Fruit fly (Drosophila melanogaster) whole organism, embryonic: Measurements from ENCODE around the gene CG11436.

ENCODE experiments used
- Adf1 ChIP-seq: fragments of 200-800 bp; sonication (Bioruptor generic); IDR thresholded peaks from 2 replicates; pipeline ENCODE4 v1.3.6; 2022; ENCODE audit warnings: missing biosample characterization, missing genetic modification characterization
- Atf-2 ChIP-seq: fragments of 200-800 bp; sonication (Bioruptor generic); optimal IDR thresholded peaks from 2 replicates; lab custom pipeline; 2016; ENCODE audit warnings: missing biosample characterization, missing genetic modification characterization
- BEAF-32 ChIP-seq: fragments of 200-800 bp; sonication (Bioruptor generic); optimal IDR thresholded peaks from 3 replicates; lab custom pipeline; 2017; ENCODE audit warnings: missing biosample characterization, missing genetic modification characterization, mild to moderate bottlenecking, moderate library complexity, missing genetic modification reagents
- Blimp-1 ChIP-seq: fragments of 200-800 bp; sonication (Bioruptor generic); optimal IDR thresholded peaks from 3 replicates; lab custom pipeline; 2018; ENCODE audit warnings: missing biosample characterization, missing genetic modification characterization, mild to moderate bottlenecking, moderate library complexity, missing genetic modification reagents
- CG10543 ChIP-seq: fragments of 200-800 bp; sonication (Bioruptor generic); optimal IDR thresholded peaks from 3 replicates; lab custom pipeline; 2017; ENCODE audit warnings: missing biosample characterization, mild to moderate bottlenecking, missing genetic modification characterization, moderate library complexity
- CG11456 ChIP-seq: fragments of 200-800 bp; sonication (Bioruptor generic); IDR thresholded peaks from 3 replicates; pipeline ENCODE4 v1.3.6; 2022; ENCODE audit warnings: missing biosample characterization, missing genetic modification characterization
- CG12769 ChIP-seq: fragments of 200-800 bp; sonication (Bioruptor generic); optimal IDR thresholded peaks from 2 replicates; lab custom pipeline; 2019; ENCODE audit warnings: missing biosample characterization, mild to moderate bottlenecking, missing genetic modification characterization, moderate library complexity
- CG15073 ChIP-seq: fragments of 200-800 bp; sonication (Bioruptor generic); optimal IDR thresholded peaks from 2 replicates; lab custom pipeline; 2016; ENCODE audit warnings: missing biosample characterization, missing genetic modification characterization
- CG15514 ChIP-seq: fragments of 200-800 bp; sonication (Bioruptor generic); optimal IDR thresholded peaks from 3 replicates; lab custom pipeline; 2017; ENCODE audit warnings: missing biosample characterization, missing genetic modification characterization, mild to moderate bottlenecking, moderate library complexity, missing genetic modification reagents
- CG15601 ChIP-seq: fragments of 200-800 bp; sonication (Bioruptor generic); optimal IDR thresholded peaks from 3 replicates; lab custom pipeline; 2019; ENCODE audit warnings: missing biosample characterization, mild to moderate bottlenecking, missing genetic modification characterization, moderate library complexity
- CG17802 ChIP-seq: fragments of 200-800 bp; sonication (Bioruptor generic); optimal IDR thresholded peaks from 2 replicates; lab custom pipeline; 2018; ENCODE audit warnings: missing biosample characterization, mild to moderate bottlenecking, missing genetic modification characterization, moderate library complexity
- CG18619 ChIP-seq: fragments of 200-800 bp; sonication (Bioruptor generic); optimal IDR thresholded peaks from 3 replicates; lab custom pipeline; 2017; ENCODE audit warnings: missing biosample characterization, mild to moderate bottlenecking, missing genetic modification characterization
- CG2199 ChIP-seq: fragments of 200-800 bp; sonication (Bioruptor generic); IDR thresholded peaks from 3 replicates; pipeline ENCODE4 v1.3.6; 2022; ENCODE audit warnings: missing biosample characterization, missing genetic modification characterization
- CG32767 ChIP-seq: fragments of 200-800 bp; sonication (Bioruptor generic); IDR thresholded peaks from 2 replicates; pipeline ENCODE4 v1.3.6; 2022; ENCODE audit warnings: missing biosample characterization, missing genetic modification characterization
- CG3838 ChIP-seq: fragments of 200-800 bp; sonication (Bioruptor generic); optimal IDR thresholded peaks from 3 replicates; lab custom pipeline; 2016; ENCODE audit warnings: missing biosample characterization, missing genetic modification characterization
- CG4854 ChIP-seq: fragments of 200-800 bp; sonication (Bioruptor generic); optimal IDR thresholded peaks from 2 replicates; lab custom pipeline; 2016; ENCODE audit warnings: missing biosample characterization, missing genetic modification characterization, inconsistent platforms
- CG7271 ChIP-seq: fragments of 200-800 bp; sonication (Bioruptor generic); optimal IDR thresholded peaks from 2 replicates; lab custom pipeline; 2018; ENCODE audit warnings: missing biosample characterization, mild to moderate bottlenecking, missing genetic modification characterization, moderate library complexity
- CG8924 ChIP-seq: fragments of 200-800 bp; optimal IDR thresholded peaks from 3 replicates; lab custom pipeline; 2019; ENCODE audit warnings: missing biosample characterization, mild to moderate bottlenecking, missing genetic modification characterization, moderate library complexity
- CHES-1-like ChIP-seq: fragments of 200-800 bp; sonication (Bioruptor generic); optimal IDR thresholded peaks from 2 replicates; lab custom pipeline; 2016; ENCODE audit warnings: missing biosample characterization, missing genetic modification characterization
- Deaf1 ChIP-seq: fragments of 200-800 bp; optimal IDR thresholded peaks from 3 replicates; lab custom pipeline; 2019; ENCODE audit warnings: missing biosample characterization, mild to moderate bottlenecking, missing genetic modification characterization, moderate library complexity
- Doc2 ChIP-seq: fragments of 200-800 bp; sonication (Bioruptor generic); IDR thresholded peaks from 2 replicates; pipeline ENCODE4 v1.3.6; 2022; ENCODE audit warnings: missing biosample characterization, missing genetic modification characterization
- Ets65A ChIP-seq: fragments of 200-800 bp; sonication (Bioruptor generic); peaks from one replicate; lab custom pipeline; 2016; ENCODE audit warnings: missing biosample characterization, missing genetic modification characterization
- HLH3B ChIP-seq: fragments of 200-800 bp; sonication (Bioruptor generic); IDR thresholded peaks from 2 replicates; pipeline ENCODE4 v1.3.6; 2022; ENCODE audit warnings: missing biosample characterization, missing genetic modification characterization
- Lim3 ChIP-seq: fragments of 200-800 bp; sonication (Bioruptor generic); IDR thresholded peaks from 2 replicates; pipeline ENCODE4 v1.3.6; 2022; ENCODE audit warnings: missing biosample characterization, missing genetic modification characterization
- Med ChIP-seq: fragments of 200-800 bp; sonication (Bioruptor generic); peaks from one replicate; lab custom pipeline; 2016; ENCODE audit warnings: missing biosample characterization, missing genetic modification characterization, mild to moderate bottlenecking, inconsistent platforms, moderate library complexity
- Nf-YA ChIP-seq: fragments of 200-800 bp; sonication (Bioruptor generic); IDR thresholded peaks from 2 replicates; pipeline ENCODE4 v1.3.6; 2022; ENCODE audit warnings: missing biosample characterization, missing genetic modification characterization
- Nf-YB ChIP-seq: fragments of 200-800 bp; sonication (Bioruptor generic); optimal IDR thresholded peaks from 3 replicates; lab custom pipeline; 2019; ENCODE audit warnings: missing biosample characterization, mild to moderate bottlenecking, missing genetic modification characterization, moderate library complexity
- Nf-YC ChIP-seq: fragments of 200-800 bp; optimal IDR thresholded peaks from 3 replicates; lab custom pipeline; 2019; ENCODE audit warnings: missing biosample characterization, mild to moderate bottlenecking, missing genetic modification characterization, moderate library complexity
- Side ChIP-seq: fragments of 200-800 bp; sonication (Bioruptor generic); optimal IDR thresholded peaks from 2 replicates; lab custom pipeline; 2016; ENCODE audit warnings: missing biosample characterization, missing genetic modification characterization
- Trl ChIP-seq, 3 experiments: fragments of >200 bp in 2 of 3; fragments of 200-800 bp in 1 of 3; sonication (Bioruptor generic) in 1 of 3; optimal IDR thresholded peaks; 2 replicates in 1 of 3; 3 replicates in 2 of 3; lab custom pipeline; 2016 to 2017; ENCODE audit warnings: missing biosample characterization in 1 of 3, missing genetic modification characterization in 1 of 3
- abd-A ChIP-seq: fragments of 200-800 bp; sonication (Bioruptor generic); optimal IDR thresholded peaks from 3 replicates; lab custom pipeline; 2019; ENCODE audit warnings: missing biosample characterization, mild to moderate bottlenecking, missing genetic modification characterization, moderate library complexity
- ara ChIP-seq: fragments of 200-800 bp; sonication (Bioruptor generic); IDR thresholded peaks from 2 replicates; pipeline ENCODE4 v1.3.6; 2022; ENCODE audit warnings: missing biosample characterization, missing genetic modification characterization
- ato ChIP-seq: fragments of 200-800 bp; sonication (Bioruptor generic); IDR thresholded peaks from 2 replicates; pipeline ENCODE4 v1.3.6; 2022; ENCODE audit warnings: missing biosample characterization, missing genetic modification characterization; ENCODE audit not compliant: partially characterized antibody
- cg ChIP-seq: fragments of 200-800 bp; sonication (Bioruptor generic); optimal IDR thresholded peaks from 3 replicates; lab custom pipeline; 2019; ENCODE audit warnings: missing biosample characterization, mild to moderate bottlenecking, missing genetic modification characterization, moderate library complexity
- chinmo ChIP-seq: fragments of 200-800 bp; sonication (Bioruptor generic); IDR thresholded peaks from 4 replicates; pipeline ENCODE4 v1.3.6; 2022; ENCODE audit warnings: missing biosample characterization, missing genetic modification characterization; ENCODE audit not compliant: partially characterized antibody
- corto ChIP-seq: fragments of 200-800 bp; sonication (Bioruptor generic); optimal IDR thresholded peaks from 2 replicates; lab custom pipeline; 2016; ENCODE audit warnings: missing biosample characterization, mild to moderate bottlenecking, missing genetic modification characterization, moderate library complexity
- eve ChIP-seq, 2 experiments: fragments of >200 bp; optimal IDR thresholded peaks; 2 replicates each; lab custom pipeline; 2017; ENCODE audit warnings: missing biosample characterization in 2 of 2, missing genetic modification characterization in 2 of 2
- gcm ChIP-seq: fragments of 200-800 bp; sonication (Bioruptor generic); optimal IDR thresholded peaks from 2 replicates; lab custom pipeline; 2019; ENCODE audit warnings: missing biosample characterization, mild to moderate bottlenecking, missing genetic modification characterization, moderate library complexity
- grn ChIP-seq: fragments of 200-800 bp; sonication (Bioruptor generic); optimal IDR thresholded peaks from 3 replicates; lab custom pipeline; 2017; ENCODE audit warnings: missing biosample characterization, missing genetic modification characterization
- kni ChIP-seq: fragments of 200-800 bp; sonication (Bioruptor generic); optimal IDR thresholded peaks from 3 replicates; lab custom pipeline; 2017; ENCODE audit warnings: mild to moderate bottlenecking, missing biosample characterization, missing genetic modification reagents, missing genetic modification characterization
- knrl ChIP-seq: fragments of 200-800 bp; sonication (Bioruptor generic); IDR thresholded peaks from 3 replicates; pipeline ENCODE4 v1.3.6; 2022; ENCODE audit warnings: missing biosample characterization, missing genetic modification characterization; ENCODE audit not compliant: partially characterized antibody
- lmd ChIP-seq: fragments of 200-800 bp; sonication (Bioruptor generic); IDR thresholded peaks from 2 replicates; pipeline ENCODE4 v1.3.6; 2022; ENCODE audit warnings: missing biosample characterization, missing genetic modification characterization
- pb ChIP-seq: fragments of 200-800 bp; sonication (Bioruptor generic); optimal IDR thresholded peaks from 3 replicates; lab custom pipeline; 2016; ENCODE audit warnings: missing biosample characterization, missing genetic modification characterization
- phol ChIP-seq: fragments of 200-800 bp; sonication (Bioruptor generic); optimal IDR thresholded peaks from 3 replicates; lab custom pipeline; 2018; ENCODE audit warnings: missing biosample characterization, mild to moderate bottlenecking, missing genetic modification characterization, moderate library complexity
- sqz ChIP-seq: fragments of 200-800 bp; sonication (Bioruptor generic); optimal IDR thresholded peaks from 3 replicates; lab custom pipeline; 2018; ENCODE audit warnings: missing biosample characterization, mild to moderate bottlenecking, missing genetic modification characterization
- tll ChIP-seq, 2 experiments: fragments of 200-800 bp in 1 of 2; fragments of >200 bp in 1 of 2; sonication (Bioruptor generic) in 1 of 2; optimal IDR thresholded peaks; 2 replicates each; lab custom pipeline; 2017 to 2019; ENCODE audit warnings: missing biosample characterization in 2 of 2, missing genetic modification characterization in 2 of 2, mild to moderate bottlenecking in 1 of 2, moderate library complexity in 1 of 2
- unpg ChIP-seq: fragments of 200-800 bp; sonication (Bioruptor generic); optimal IDR thresholded peaks from 3 replicates; lab custom pipeline; 2018; ENCODE audit warnings: missing biosample characterization, mild to moderate bottlenecking, missing genetic modification characterization, moderate library complexity
- vfl ChIP-seq: fragments of 200-800 bp; sonication (Bioruptor generic); optimal IDR thresholded peaks from 2 replicates; lab custom pipeline; 2016; ENCODE audit warnings: missing biosample characterization, missing genetic modification characterization
- zfh1 ChIP-seq: fragments of 200-800 bp; sonication (Bioruptor generic); IDR thresholded peaks from 3 replicates; pipeline ENCODE4 v1.3.6; 2022; ENCODE audit warnings: missing biosample characterization, missing genetic modification characterization

The CG11436 gene

DNA sequence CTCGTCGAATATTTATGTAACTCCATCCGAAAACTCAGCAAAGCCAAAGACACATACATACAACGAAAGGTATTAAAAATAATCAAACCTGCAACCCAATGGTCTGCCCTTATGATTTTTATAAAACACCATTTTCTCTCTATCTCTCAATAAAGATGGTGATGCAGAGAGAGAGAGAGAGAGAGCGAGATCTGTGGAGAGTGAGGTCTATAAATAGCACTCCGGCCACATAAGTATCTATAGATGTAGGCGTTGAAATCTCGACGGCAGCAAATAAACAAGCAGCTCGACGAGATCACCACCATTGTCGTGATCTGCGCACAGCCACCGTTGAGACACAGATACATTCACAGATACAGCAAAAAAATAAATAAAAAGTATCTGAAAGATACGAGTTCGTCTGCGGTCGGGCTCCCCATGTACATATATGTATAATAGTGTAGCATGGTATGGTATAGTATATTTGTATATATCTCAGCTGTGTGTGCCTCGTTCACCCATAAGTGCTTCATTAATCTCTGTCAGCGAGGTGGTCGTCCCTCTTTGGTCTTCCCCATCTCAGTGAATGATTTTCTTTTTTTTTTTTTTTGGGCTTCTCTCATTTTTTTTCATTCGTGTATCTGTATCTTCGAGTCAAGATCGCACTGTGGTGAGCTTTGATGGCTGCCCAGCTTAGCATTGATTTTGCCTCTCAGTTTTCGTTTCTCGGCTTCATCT lies 44.9 kb upstream of the CG11436 start:
- TF ChIP-seq pb (GFP tag; lab: Kevin White, UChicago), result no peak
- peak; percentile 32 for TF ChIP-seq gcm (GFP tag; lab: Kevin White, UChicago)
- TF ChIP-seq Deaf1 (tag; lab: Kevin White, UChicago), result peak; percentile 51
- peak; percentile 11 for TF ChIP-seq CG12769 (tag; lab: Kevin White, UChicago)
- TF ChIP-seq phol (tag; lab: Kevin White, UChicago), result peak; percentile 2
- TF ChIP-seq CG3838, result no peak
- TF ChIP-seq Lim3 (GFP tag; lab: Robert Waterston, UW), result no peak
- peak; percentile 3 for TF ChIP-seq Med (GFP tag; lab: Kevin White, UChicago)
- TF ChIP-seq grn (GFP tag; lab: Kevin White, UChicago), result no peak
- TF ChIP-seq Nf-YC (tag; lab: Kevin White, UChicago), result peak; percentile 91
- no peak for TF ChIP-seq Side (GFP tag; lab: Kevin White, UChicago)
- no peak for TF ChIP-seq BEAF-32
- TF ChIP-seq CG15073 (GFP tag; lab: Kevin White, UChicago), result no peak
- no peak for TF ChIP-seq ato (GFP tag; lab: Robert Waterston, UW)
- no peak for TF ChIP-seq tll (GFP tag; optimal IDR thresholded peaks at IDR 0.05; lab: Kevin White, UChicago)
- TF ChIP-seq CG15514, result no peak
- no peak for TF ChIP-seq Atf-2
- no peak for TF ChIP-seq CG18619
- no peak for TF ChIP-seq CG17802 (tag; lab: Kevin White, UChicago)
- TF ChIP-seq zfh1 (GFP tag; lab: Robert Waterston, UW), result no peak
- TF ChIP-seq Nf-YB (GFP tag; lab: Kevin White, UChicago), result peak; percentile 96
- TF ChIP-seq eve (GFP tag; optimal IDR thresholded peaks at IDR 0.05; lab: Kevin White, UChicago), result peak in 1 of 2 experiments; percentile 24
- no peak for TF ChIP-seq knrl (GFP tag; lab: Robert Waterston, UW)
- TF ChIP-seq CG4854 (GFP tag; lab: Kevin White, UChicago), result no peak
- no peak for TF ChIP-seq unpg (GFP tag; lab: Kevin White, UChicago)
- no peak for TF ChIP-seq CG8924
- TF ChIP-seq ara (GFP tag; lab: Robert Waterston, UW), result no peak
- peak; percentile 72 for TF ChIP-seq sqz (GFP tag; lab: Kevin White, UChicago)
- no peak for TF ChIP-seq CHES-1-like (GFP tag; lab: Kevin White, UChicago)
- TF ChIP-seq Nf-YA (GFP tag; lab: Robert Waterston, UW), result no peak
- no peak for TF ChIP-seq vfl
- peak; percentile 41 for TF ChIP-seq abd-A (tag; lab: Kevin White, UChicago)
- peak; percentile 51 for TF ChIP-seq CG10543 (GFP tag; lab: Kevin White, UChicago)
- TF ChIP-seq Trl (optimal IDR thresholded peaks at IDR 0.05; lab: Kevin White, UChicago), result peak; percentile 64 to 72
- no peak for TF ChIP-seq Trl (GFP tag; optimal IDR thresholded peaks at IDR 0.05; lab: Kevin White, UChicago)
- no peak for TF ChIP-seq HLH3B (GFP tag; lab: Robert Waterston, UW)
- no peak for TF ChIP-seq Blimp-1 (GFP tag; lab: Kevin White, UChicago)
- TF ChIP-seq CG7271 (tag; lab: Kevin White, UChicago), result no peak
- TF ChIP-seq CG11456, result no peak
- TF ChIP-seq kni (GFP tag; lab: Kevin White, UChicago), result peak; percentile 19
- no peak for TF ChIP-seq Doc2 (GFP tag; lab: Robert Waterston, UW)
- TF ChIP-seq corto, result no peak
- TF ChIP-seq CG32767 (GFP tag; lab: Robert Waterston, UW), result peak; percentile 54; the same call in 1 of the 2 replicates
- no peak for TF ChIP-seq Ets65A
- no peak for TF ChIP-seq CG15601
- TF ChIP-seq lmd (GFP tag; lab: Robert Waterston, UW), result no peak
- TF ChIP-seq chinmo (GFP tag; lab: Robert Waterston, UW), result 0 out of 4 replicates have a peak, but pooled peaks have one; percentile 30
- TF ChIP-seq CG2199, result no peak
- peak; percentile 85 for TF ChIP-seq cg
- peak; percentile 41 for TF ChIP-seq Adf1 (GFP tag; lab: Robert Waterston, UW)
